Worm (Caenorhabditis elegans) whole organism, late embryonic: ENCODE results near the gene F55G11.2.

ENCODE experiments used
- C38D4.7 ChIP-seq: fragments of 200-800 bp; sonication (Bioruptor generic); optimal IDR thresholded peaks from 2 replicates; lab custom pipeline; 2018; ENCODE audit warnings: mild to moderate bottlenecking, missing genetic modification characterization, moderate library complexity, missing compliant biosample characterization
- K02D7.2 ChIP-seq: sonication (generic microtip); optimal IDR thresholded peaks from 2 replicates; lab custom pipeline; 2017; ENCODE audit warnings: mild to moderate bottlenecking, missing genetic modification characterization, missing compliant biosample characterization
- T23F11.4 ChIP-seq: fragments of 200-800 bp; sonication (Bioruptor generic); optimal IDR thresholded peaks from 2 replicates; lab custom pipeline; 2018; ENCODE audit warnings: mild to moderate bottlenecking, missing genetic modification characterization, missing compliant biosample characterization
- Y22D7AL.16 ChIP-seq: sonication (generic microtip); optimal IDR thresholded peaks from 2 replicates; lab custom pipeline; 2016; ENCODE audit warnings: missing genetic modification characterization, missing compliant biosample characterization
- ceh-14 ChIP-seq: sonication (generic microtip); optimal IDR thresholded peaks from 2 replicates; lab custom pipeline; 2016; ENCODE audit warnings: missing genotype, missing genetic modification characterization, missing compliant biosample characterization
- ceh-19 ChIP-seq: fragments of 200-800 bp; sonication (Bioruptor generic); optimal IDR thresholded peaks from 2 replicates; lab custom pipeline; 2018; ENCODE audit warnings: mild to moderate bottlenecking, missing genetic modification characterization, missing compliant biosample characterization
- ceh-2 ChIP-seq: sonication (generic microtip); optimal IDR thresholded peaks from 2 replicates; lab custom pipeline; 2016; ENCODE audit warnings: missing genotype, missing genetic modification characterization, missing compliant biosample characterization
- ceh-24 ChIP-seq: sonication (generic microtip); optimal IDR thresholded peaks from 2 replicates; lab custom pipeline; 2016; ENCODE audit warnings: mild to moderate bottlenecking, missing genetic modification characterization, missing compliant biosample characterization
- ceh-30 ChIP-seq: fragments of 150-350 bp; optimal IDR thresholded peaks from 2 replicates; lab custom pipeline; 2014; ENCODE audit warnings: missing biosample characterization, missing genetic modification characterization
- ceh-31 ChIP-seq: sonication (generic microtip); optimal IDR thresholded peaks from 2 replicates; lab custom pipeline; 2016; ENCODE audit warnings: missing genetic modification characterization, missing compliant biosample characterization
- ceh-45 ChIP-seq: fragments of 200-800 bp; sonication (Bioruptor generic); IDR thresholded peaks from 2 replicates; pipeline ENCODE4 v1.3.6; 2022; ENCODE audit warnings: missing genetic modification reagents, missing genetic modification characterization, missing compliant biosample characterization
- ceh-48 ChIP-seq: sonication (generic microtip); optimal IDR thresholded peaks from 2 replicates; lab custom pipeline; 2016; ENCODE audit warnings: missing genetic modification characterization, inconsistent platforms, missing compliant biosample characterization
- ceh-6 ChIP-seq: fragments of 200-800 bp; sonication (Bioruptor generic); optimal IDR thresholded peaks from 2 replicates; lab custom pipeline; 2018; ENCODE audit warnings: mild to moderate bottlenecking, missing genetic modification characterization, missing compliant biosample characterization
- ceh-9 ChIP-seq: sonication (generic microtip); optimal IDR thresholded peaks from 2 replicates; lab custom pipeline; 2016; ENCODE audit warnings: mild to moderate bottlenecking, missing genetic modification characterization, inconsistent platforms, missing compliant biosample characterization
- che-1 ChIP-seq: sonication (generic microtip); optimal IDR thresholded peaks from 2 replicates; lab custom pipeline; 2016; ENCODE audit warnings: mild to moderate bottlenecking, missing genetic modification characterization, missing compliant biosample characterization
- dve-1 ChIP-seq: sonication (generic microtip); optimal IDR thresholded peaks from 2 replicates; lab custom pipeline; 2017; ENCODE audit warnings: antibody characterized with exemption, mild to moderate bottlenecking, missing genetic modification characterization, missing compliant biosample characterization
- elt-2 ChIP-seq: sonication (generic microtip); optimal IDR thresholded peaks from 2 replicates; lab custom pipeline; 2016; ENCODE audit warnings: missing genetic modification reagents, missing genetic modification characterization, missing compliant biosample characterization
- elt-4 ChIP-seq: sonication (generic microtip); optimal IDR thresholded peaks from 2 replicates; lab custom pipeline; 2016; ENCODE audit warnings: missing genetic modification characterization, missing compliant biosample characterization
- ets-4 ChIP-seq: sonication (generic microtip); optimal IDR thresholded peaks from 2 replicates; lab custom pipeline; 2016; ENCODE audit warnings: missing genetic modification characterization, missing compliant biosample characterization
- fax-1 ChIP-seq: sonication (generic microtip); optimal IDR thresholded peaks from 2 replicates; lab custom pipeline; 2016; ENCODE audit warnings: missing genotype, missing genetic modification characterization, missing compliant biosample characterization
- fkh-6 ChIP-seq: sonication (generic microtip); optimal IDR thresholded peaks from 2 replicates; lab custom pipeline; 2016; ENCODE audit warnings: missing genetic modification characterization, missing compliant biosample characterization
- gmeb-2 ChIP-seq: sonication (generic microtip); optimal IDR thresholded peaks from 2 replicates; lab custom pipeline; 2016; ENCODE audit warnings: missing genetic modification characterization, inconsistent platforms, missing compliant biosample characterization
- hlh-30 ChIP-seq: sonication (generic microtip); optimal IDR thresholded peaks from 2 replicates; lab custom pipeline; 2017; ENCODE audit warnings: antibody characterized with exemption, missing genetic modification characterization, missing compliant biosample characterization; ENCODE audit not compliant: insufficient read depth
- hlh-6 ChIP-seq: sonication (generic microtip); optimal IDR thresholded peaks from 2 replicates; lab custom pipeline; 2016; ENCODE audit warnings: missing genotype, missing genetic modification characterization, missing compliant biosample characterization
- hlh-8 ChIP-seq: sonication (generic microtip); optimal IDR thresholded peaks from 2 replicates; lab custom pipeline; 2016; ENCODE audit warnings: missing genotype, missing genetic modification characterization, missing compliant biosample characterization
- lin-11 ChIP-seq: fragments of 200-800 bp; sonication (Bioruptor generic); optimal IDR thresholded peaks from 2 replicates; lab custom pipeline; 2018; ENCODE audit warnings: mild to moderate bottlenecking, missing genetic modification characterization, missing compliant biosample characterization
- mec-3 ChIP-seq: sonication (generic microtip); optimal IDR thresholded peaks from 2 replicates; lab custom pipeline; 2016; ENCODE audit warnings: borderline replicate concordance, missing genetic modification characterization, missing compliant biosample characterization
- nfya-1 ChIP-seq: sonication (generic microtip); optimal IDR thresholded peaks from 2 replicates; lab custom pipeline; 2017; ENCODE audit warnings: missing genetic modification characterization, mild to moderate bottlenecking, missing compliant biosample characterization, antibody characterized with exemption, moderate library complexity
- nhr-232 ChIP-seq: sonication (generic microtip); optimal IDR thresholded peaks from 2 replicates; lab custom pipeline; 2016; ENCODE audit warnings: missing genetic modification characterization, missing compliant biosample characterization
- npax-4 ChIP-seq: sonication (generic microtip); optimal IDR thresholded peaks from 2 replicates; lab custom pipeline; 2016; ENCODE audit warnings: missing genetic modification characterization, missing compliant biosample characterization
- odd-2 ChIP-seq: sonication (generic microtip); optimal IDR thresholded peaks from 2 replicates; lab custom pipeline; 2017; ENCODE audit warnings: antibody characterized with exemption, mild to moderate bottlenecking, missing genetic modification characterization, missing compliant biosample characterization
- pha-4 ChIP-seq: fragments of 150-350 bp; optimal IDR thresholded peaks from 2 replicates; lab custom pipeline; 2018; ENCODE audit warnings: missing biosample characterization, missing genetic modification reagents, missing genetic modification characterization
- pqm-1 ChIP-seq: sonication (generic microtip); optimal IDR thresholded peaks from 2 replicates; lab custom pipeline; 2016; ENCODE audit warnings: missing genetic modification characterization, missing compliant biosample characterization
- pros-1 ChIP-seq: fragments of 150-350 bp; optimal IDR thresholded peaks from 2 replicates; lab custom pipeline; 2014; ENCODE audit warnings: missing biosample characterization, missing genetic modification reagents, missing genetic modification characterization
- ref-2 ChIP-seq: sonication (generic microtip); optimal IDR thresholded peaks from 2 replicates; lab custom pipeline; 2016; ENCODE audit warnings: missing genetic modification characterization, missing compliant biosample characterization
- rnt-1 ChIP-seq: sonication (generic microtip); optimal IDR thresholded peaks from 2 replicates; lab custom pipeline; 2016; ENCODE audit warnings: missing genetic modification characterization, missing compliant biosample characterization
- sdc-2 ChIP-seq: sonication (generic microtip); optimal IDR thresholded peaks from 2 replicates; lab custom pipeline; 2016; ENCODE audit warnings: missing genotype, missing genetic modification characterization, missing compliant biosample characterization
- sox-2 ChIP-seq: fragments of 200-800 bp; sonication (Bioruptor generic); IDR thresholded peaks from 2 replicates; pipeline ENCODE4 v1.3.6; 2022; ENCODE audit warnings: missing genetic modification reagents, missing genetic modification characterization, missing compliant biosample characterization
- syd-9 ChIP-seq: sonication (generic microtip); optimal IDR thresholded peaks from 2 replicates; lab custom pipeline; 2016; ENCODE audit warnings: mild to moderate bottlenecking, missing genetic modification characterization, moderate library complexity, missing compliant biosample characterization
- tbx-2 ChIP-seq: sonication (generic microtip); optimal IDR thresholded peaks from 2 replicates; lab custom pipeline; 2016; ENCODE audit warnings: missing genetic modification characterization, missing compliant biosample characterization
- unc-3 ChIP-seq, 2 experiments: fragments of 200-800 bp in 1 of 2; sonication (Bioruptor generic) in 1 of 2; sonication (generic microtip) in 1 of 2; conservative IDR thresholded peaks in 1 of 2; optimal IDR thresholded peaks in 1 of 2; 2 replicates each; pipeline versions ENCODE4 v1.3.6 to Lab custom; 2016 to 2022; ENCODE audit warnings: missing compliant biosample characterization in 2 of 2, missing genetic modification characterization in 2 of 2, missing genetic modification reagents in 1 of 2
- unc-55 ChIP-seq: sonication (generic microtip); optimal IDR thresholded peaks from 2 replicates; lab custom pipeline; 2017; ENCODE audit warnings: missing biosample characterization, missing genetic modification reagents, missing genetic modification characterization
- unc-86 ChIP-seq: sonication (generic microtip); optimal IDR thresholded peaks from 2 replicates; lab custom pipeline; 2016; ENCODE audit warnings: missing genetic modification characterization, missing compliant biosample characterization
- zip-5 ChIP-seq: sonication (generic microtip); optimal IDR thresholded peaks from 2 replicates; lab custom pipeline; 2016; ENCODE audit warnings: missing genetic modification characterization, missing compliant biosample characterization
- ztf-16 ChIP-seq: sonication (generic microtip); optimal IDR thresholded peaks from 2 replicates; lab custom pipeline; 2017; ENCODE audit warnings: missing genetic modification characterization, missing compliant biosample characterization

The F55G11.2 gene

ce11 chrIV:12941254-12941653, 27.8 kb downstream of the F55G11.2 start, which contains the start of gene dod-24:
dod-24 (minus strand) TSS chrIV:12941354.
- TF ChIP-seq C38D4.7 (GFP tag; lab: Kevin White, UChicago), result no peak
- TF ChIP-seq ceh-31 (tag; lab: Kevin White, UChicago), result no peak
- no peak for TF ChIP-seq zip-5 (tag; lab: Kevin White, UChicago)
- no peak for TF ChIP-seq hlh-6
- TF ChIP-seq ceh-2, result no peak
- TF ChIP-seq tbx-2 (tag; lab: Kevin White, UChicago), result no peak
- no peak for TF ChIP-seq ceh-6
- TF ChIP-seq Y22D7AL.16 (tag; lab: Kevin White, UChicago), result no peak
- no peak for TF ChIP-seq pqm-1
- no peak for TF ChIP-seq ztf-16
- no peak for TF ChIP-seq unc-3 (GFP tag; conservative IDR thresholded peaks at IDR 0.05; lab: Robert Waterston, UW)
- TF ChIP-seq unc-3 (tag; optimal IDR thresholded peaks at IDR 0.05; lab: Kevin White, UChicago), result no peak
- TF ChIP-seq lin-11 (tag; lab: Kevin White, UChicago), result no peak
- TF ChIP-seq syd-9 (tag; lab: Kevin White, UChicago), result no peak
- TF ChIP-seq pros-1 (tag; lab: Kevin White, UChicago), result no peak
- TF ChIP-seq rnt-1 (tag; lab: Kevin White, UChicago), result no peak
- TF ChIP-seq, all 69 proteins: peak for 0

ce11 chrIV:12936221-12936776, 32.8 kb downstream of the F55G11.2 start, which contains the start of the genes cld-1 and dod-21:
cld-1 (minus strand) TSS chrIV:12936271.
dod-21 (plus strand) TSS chrIV:12936738.
- peak; percentile 70 for TF ChIP-seq elt-2
- TF ChIP-seq elt-4, result no peak
- no peak for TF ChIP-seq T23F11.4
- TF ChIP-seq unc-86 (tag; lab: Kevin White, UChicago), result no peak

ce11 chrIV:12926639-12927038, 42.5 kb downstream of the F55G11.2 start, which contains the start of gene srlf-5:
srlf-5 (minus strand) TSS chrIV:12926739.
- TF ChIP-seq ceh-30 (no peak), sdc-2 (tag; lab: Kevin White, UChicago) (no peak), nhr-232 (no peak), ceh-45 (GFP tag; lab: Robert Waterston, UW) (no peak), ceh-14 (tag; lab: Kevin White, UChicago) (no peak), C38D4.7 (GFP tag; lab: Kevin White, UChicago) (no peak), ceh-9 (tag; lab: Kevin White, UChicago) (no peak), K02D7.2 (tag; lab: Kevin White, UChicago) (no peak), npax-4 (tag; lab: Kevin White, UChicago) (no peak), ref-2 (no peak), gmeb-2 (tag; lab: Kevin White, UChicago) (no peak), pha-4 (tag; lab: Kevin White, UChicago) (no peak), ets-4 (tag; lab: Kevin White, UChicago) (no peak), ceh-19 (GFP tag; lab: Kevin White, UChicago) (no peak), ceh-24 (tag; lab: Kevin White, UChicago) (no peak), sox-2 (GFP tag; lab: Robert Waterston, UW) (no peak)
- TF ChIP-seq, all 69 proteins: peak for 0

- TF ChIP-seq hlh-8 (tag; lab: Kevin White, UChicago) (no peak), ceh-48 (tag; lab: Kevin White, UChicago) (no peak), T23F11.4 (no peak), lin-11 (tag; lab: Kevin White, UChicago) (no peak), dve-1 (tag; lab: Kevin White, UChicago) (no peak), fax-1 (no peak), mec-3 (tag; lab: Kevin White, UChicago) (no peak), nfya-1 (tag; lab: Kevin White, UChicago) (no peak), ceh-6 (no peak), unc-55 (no peak), nhr-232 (no peak), odd-2 (no peak), che-1 (tag; lab: Kevin White, UChicago) (no peak), elt-2 (no peak), hlh-30 (tag; lab: Kevin White, UChicago) (no peak), ceh-19 (GFP tag; lab: Kevin White, UChicago) (no peak), pros-1 (tag; lab: Kevin White, UChicago) (no peak), fkh-6 (tag; lab: Kevin White, UChicago) (no peak), K02D7.2 (tag; lab: Kevin White, UChicago) (no peak), Y22D7AL.16 (tag; lab: Kevin White, UChicago) (no peak)
These were observed 44.8 kb downstream of the F55G11.2 start, which contains the start of gene srlf-4 for ce11 chrIV:12924332-12924731. srlf-4 (minus strand) TSS chrIV:12924432.
